Worm (Caenorhabditis elegans): ENCODE results near the gene Y37E11B.5.
A peak's percentile ranks its signal among the peaks of the same experiment; 100 is the strongest.

Y37E11B.5 gene

DNA sequence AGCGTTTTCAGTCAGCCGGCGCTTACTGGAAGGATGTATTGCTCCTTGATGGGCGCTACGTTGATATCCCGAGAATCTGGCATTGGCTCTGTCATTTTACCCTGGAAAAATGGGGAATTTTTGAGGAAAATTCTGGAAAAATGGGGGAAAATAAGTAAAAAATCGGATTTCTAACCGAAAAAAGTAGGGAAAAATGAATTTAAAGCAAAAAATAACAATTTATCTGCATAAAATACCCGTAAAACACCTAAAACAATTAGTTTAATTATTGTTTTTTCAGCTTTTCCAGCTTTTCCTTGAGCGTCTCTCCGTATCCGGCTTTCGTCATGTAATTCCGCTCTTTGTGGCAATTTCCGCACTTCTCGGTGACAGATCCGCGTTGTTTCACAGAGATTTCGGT lies at the start of gene Y37E11B.5:
Y37E11B.5 (minus strand) TSS at position 101 of the 400 bp plus-strand sequence.
- TF ChIP-seq snpc-4 (tag; optimal IDR thresholded peaks at IDR 0.05): no peak
- no peak for TF ChIP-seq mab-5 (tag; optimal IDR thresholded peaks at IDR 0.05)
- no peak for TF ChIP-seq bed-3 (GFP tag; optimal IDR thresholded peaks at IDR 0.05)
- no peak for TF ChIP-seq nhr-237 (tag; optimal IDR thresholded peaks at IDR 0.05)
- TF ChIP-seq elt-3 (tag; optimal IDR thresholded peaks at IDR 0.05): no peak
- TF ChIP-seq nhr-76 (tag; optimal IDR thresholded peaks at IDR 0.05): no peak
- no peak for TF ChIP-seq tbx-8 (GFP tag; optimal IDR thresholded peaks at IDR 0.05)

DNA sequence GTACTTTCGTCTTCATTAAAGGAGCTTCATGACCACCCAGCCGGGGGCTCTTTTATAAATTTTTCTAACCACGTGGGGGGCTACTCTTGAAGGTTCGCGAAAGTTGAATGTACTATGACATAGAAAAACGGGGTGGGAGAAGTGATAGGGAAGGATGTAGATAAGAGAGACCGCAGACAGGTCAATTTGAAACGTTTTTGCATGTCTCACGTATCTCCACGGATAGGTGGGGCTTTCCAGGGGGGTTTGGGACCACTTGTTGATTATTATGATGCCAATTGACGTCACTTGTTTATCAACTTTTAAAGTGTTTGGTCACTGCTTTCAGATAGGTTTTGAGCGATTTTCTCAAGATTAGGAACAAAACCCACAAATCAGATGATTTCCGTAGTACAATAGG lies 49.2 kb upstream of the Y37E11B.5 start:
- no peak for TF ChIP-seq lin-13 (tag; optimal IDR thresholded peaks at IDR 0.05)
- TF ChIP-seq sem-2 (GFP tag; optimal IDR thresholded peaks at IDR 0.05): no peak
- TF ChIP-seq unc-120 (tag; optimal IDR thresholded peaks at IDR 0.05; ENCODE audit: poor library complexity, severe bottlenecking): peak; percentile 59
- no peak for TF ChIP-seq ceh-83 (GFP tag; optimal IDR thresholded peaks at IDR 0.05)
- TF ChIP-seq nhr-12 (tag; optimal IDR thresholded peaks at IDR 0.05): no peak
- TF ChIP-seq pha-4 (tag; optimal IDR thresholded peaks at IDR 0.05): no peak
- TF ChIP-seq M03D4.4 (tag; optimal IDR thresholded peaks at IDR 0.05): no peak
- TF ChIP-seq hlh-1 (tag; optimal IDR thresholded peaks at IDR 0.05): peak; percentile 52

DNA sequence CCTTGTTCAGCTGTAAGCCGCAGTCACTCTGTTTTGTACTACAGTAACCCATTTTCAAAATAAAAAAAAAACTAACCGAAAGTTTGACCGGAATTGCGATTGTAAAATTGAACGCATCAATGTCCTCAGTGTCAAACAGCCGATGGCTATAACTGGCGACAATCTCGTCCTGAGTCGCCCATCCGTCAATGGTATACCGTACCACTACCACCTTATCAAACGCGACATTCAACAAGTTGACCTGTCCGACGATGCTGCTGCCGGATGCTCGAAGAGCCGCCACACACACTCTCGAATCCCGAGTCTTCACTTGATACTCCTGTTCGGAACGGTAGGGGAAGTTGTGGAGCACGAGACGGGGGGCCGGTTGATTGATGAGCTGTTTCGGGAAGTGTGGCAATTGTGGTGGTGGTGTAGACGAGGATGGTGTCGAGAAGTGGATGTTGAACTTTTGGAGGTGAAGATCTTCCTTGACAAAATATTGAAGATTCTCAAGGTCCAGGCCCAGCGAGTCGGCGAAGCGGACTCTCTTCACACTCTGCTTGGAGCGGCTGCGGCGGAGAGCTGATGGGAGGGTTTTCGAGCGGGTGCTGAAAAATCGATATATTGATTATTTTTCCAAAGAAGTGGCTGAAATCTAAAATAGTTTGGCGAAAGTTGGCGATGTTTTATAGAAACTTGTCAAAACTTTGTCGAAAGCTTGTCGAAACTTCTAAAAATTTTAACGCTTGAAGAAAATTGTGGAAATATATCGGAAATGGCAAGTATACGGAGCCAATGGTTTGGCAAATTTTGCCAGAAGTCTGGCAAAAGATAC lies 48.2 kb upstream of the Y37E11B.5 start:
- no peak for TF ChIP-seq ztf-11 (tag; optimal IDR thresholded peaks at IDR 0.05)

DNA sequence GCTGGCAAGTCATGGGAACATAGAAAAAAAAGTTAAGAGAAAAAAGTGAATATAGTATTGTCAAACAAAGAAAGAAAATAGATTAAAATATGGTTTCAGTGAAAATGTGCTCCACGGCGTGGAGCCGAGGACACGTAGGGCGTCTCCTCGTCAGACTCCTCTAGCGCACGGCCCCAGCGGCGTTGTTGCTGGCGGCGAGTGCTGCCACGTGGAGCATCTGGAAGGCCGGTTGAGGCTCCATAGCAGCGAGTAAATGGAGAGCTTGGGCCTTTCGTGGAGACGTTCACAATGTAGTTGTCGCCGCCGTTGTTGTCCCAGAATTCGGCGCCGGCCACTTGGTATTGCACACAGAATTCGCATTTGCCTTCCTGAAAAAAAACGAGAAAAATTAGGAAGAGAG lies 47.1 kb upstream of the Y37E11B.5 start:
- TF ChIP-seq bed-3 (GFP tag; optimal IDR thresholded peaks at IDR 0.05) (no peak), ztf-11 (tag; optimal IDR thresholded peaks at IDR 0.05) (no peak), drap-1 (GFP tag; optimal IDR thresholded peaks at IDR 0.05) (no peak), mep-1 (tag; optimal IDR thresholded peaks at IDR 0.05) (no peak), ceh-39 (tag; optimal IDR thresholded peaks at IDR 0.05) (no peak), unc-62 (GFP tag; optimal IDR thresholded peaks at IDR 0.05) (no peak), ham-2 (GFP tag; optimal IDR thresholded peaks at IDR 0.05) (no peak), ceh-83 (GFP tag; optimal IDR thresholded peaks at IDR 0.05) (no peak), nhr-2 (tag; optimal IDR thresholded peaks at IDR 0.05) (no peak), sptf-1 (tag; optimal IDR thresholded peaks at IDR 0.05) (no peak), mab-5 (tag; optimal IDR thresholded peaks at IDR 0.05) (no peak), elt-3 (tag; optimal IDR thresholded peaks at IDR 0.05) (no peak), lin-13 (tag; optimal IDR thresholded peaks at IDR 0.05) (no peak), lin-32 (GFP tag; optimal IDR thresholded peaks at IDR 0.05) (no peak)

DNA sequence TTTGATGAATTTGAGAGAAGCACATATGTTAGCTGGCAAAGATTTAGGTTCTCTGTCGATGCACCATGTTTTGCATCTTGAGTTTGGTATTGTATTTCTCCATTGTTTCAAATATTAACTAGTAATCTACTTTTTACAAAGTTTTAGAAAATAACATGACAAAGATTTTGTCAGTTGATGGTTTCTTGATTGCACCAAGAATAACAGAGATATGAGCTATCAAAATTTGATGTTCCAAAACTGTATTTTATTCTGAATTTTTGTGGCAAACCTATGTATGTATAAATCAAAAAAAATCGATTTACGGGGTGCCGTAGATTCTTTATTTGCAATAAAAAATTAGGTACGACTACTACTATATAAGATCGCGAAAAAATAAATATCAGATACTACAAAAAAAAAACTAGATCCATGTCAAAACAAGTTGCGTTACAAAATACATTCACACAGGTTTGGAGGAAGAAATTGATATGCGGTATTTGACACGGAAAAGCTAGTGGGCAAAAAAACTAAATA lies 46.6 kb upstream of the Y37E11B.5 start:
- no peak for TF ChIP-seq pha-4 (tag; optimal IDR thresholded peaks at IDR 0.05)
- no peak for TF ChIP-seq zip-8 (tag; optimal IDR thresholded peaks at IDR 0.05)
- no peak for TF ChIP-seq nhr-28 (tag; optimal IDR thresholded peaks at IDR 0.05)
- no peak for TF ChIP-seq lin-32 (GFP tag; optimal IDR thresholded peaks at IDR 0.05)
- TF ChIP-seq unc-39 (tag; optimal IDR thresholded peaks at IDR 0.05): no peak
- TF ChIP-seq unc-62 (GFP tag; optimal IDR thresholded peaks at IDR 0.05): no peak
- TF ChIP-seq hlh-1 (tag; optimal IDR thresholded peaks at IDR 0.05): no peak
- TF ChIP-seq ceh-83 (GFP tag; optimal IDR thresholded peaks at IDR 0.05): no peak
- TF ChIP-seq sptf-1 (tag; optimal IDR thresholded peaks at IDR 0.05): no peak
- TF ChIP-seq elt-1 (tag; optimal IDR thresholded peaks at IDR 0.05; ENCODE audit: borderline replicate concordance, insufficient read depth): no peak
- no peak for TF ChIP-seq bed-3 (GFP tag; optimal IDR thresholded peaks at IDR 0.05)
- TF ChIP-seq lin-13 (tag; optimal IDR thresholded peaks at IDR 0.05): no peak
- no peak for TF ChIP-seq ces-1 (GFP tag; optimal IDR thresholded peaks at IDR 0.05)
- TF ChIP-seq tbx-8 (GFP tag; optimal IDR thresholded peaks at IDR 0.05): no peak
- no peak for TF ChIP-seq M03D4.4 (tag; optimal IDR thresholded peaks at IDR 0.05)
- no peak for TF ChIP-seq drap-1 (GFP tag; optimal IDR thresholded peaks at IDR 0.05)
- no peak for TF ChIP-seq blmp-1 (tag; optimal IDR thresholded peaks at IDR 0.05)
- TF ChIP-seq ztf-11 (tag; optimal IDR thresholded peaks at IDR 0.05): no peak
